Worm (Caenorhabditis elegans) whole organism, mixed stage, embryonic: ENCODE measurements around the gene C45G9.11.

Source experiments
- M03D4.4 ChIP-seq: sonication (generic microtip); optimal IDR thresholded peaks from 2 replicates; lab custom pipeline; 2017; ENCODE audit warnings: mild to moderate bottlenecking, missing genetic modification characterization, missing compliant biosample characterization
- bed-3 ChIP-seq: fragments of 200-800 bp; sonication (Bioruptor generic); optimal IDR thresholded peaks from 3 replicates; lab custom pipeline; 2018; ENCODE audit warnings: mild to moderate bottlenecking, missing genetic modification characterization, moderate library complexity, missing compliant biosample characterization
- blmp-1 ChIP-seq: fragments of 150-350 bp; optimal IDR thresholded peaks from 2 replicates; lab custom pipeline; 2014; ENCODE audit warnings: missing biosample characterization, missing genetic modification characterization
- ceh-39 ChIP-seq: fragments of 150-350 bp; optimal IDR thresholded peaks from 2 replicates; lab custom pipeline; 2014; ENCODE audit warnings: missing biosample characterization, missing genetic modification characterization
- ceh-43 ChIP-seq: fragments of 200-800 bp; sonication (Bioruptor generic); optimal IDR thresholded peaks from 2 replicates; lab custom pipeline; 2018; ENCODE audit warnings: mild to moderate bottlenecking, missing genetic modification characterization, moderate library complexity, missing compliant biosample characterization
- ceh-83 ChIP-seq: fragments of 200-800 bp; sonication (Bioruptor generic); optimal IDR thresholded peaks from 2 replicates; lab custom pipeline; 2018; ENCODE audit warnings: mild to moderate bottlenecking, missing genetic modification characterization, missing compliant biosample characterization
- ces-1 ChIP-seq: fragments of 150-350 bp; optimal IDR thresholded peaks from 2 replicates; lab custom pipeline; 2014; ENCODE audit warnings: missing biosample characterization, missing genetic modification reagents, missing genetic modification characterization
- cnd-1 ChIP-seq: fragments of 200-800 bp; sonication (Bioruptor generic); optimal IDR thresholded peaks from 2 replicates; lab custom pipeline; 2018; ENCODE audit warnings: mild to moderate bottlenecking, missing genetic modification characterization, missing compliant biosample characterization
- elt-1 ChIP-seq: sonication (generic microtip); optimal IDR thresholded peaks from 2 replicates; lab custom pipeline; 2017; ENCODE audit warnings: missing genetic modification characterization, mild to moderate bottlenecking, missing compliant biosample characterization, antibody characterized with exemption, moderate library complexity, borderline replicate concordance; ENCODE audit not compliant: insufficient read depth
- flh-1 ChIP-seq: fragments of 200-800 bp; sonication (Bioruptor generic); optimal IDR thresholded peaks from 2 replicates; lab custom pipeline; 2018; ENCODE audit warnings: mild to moderate bottlenecking, missing genetic modification characterization, moderate library complexity, missing compliant biosample characterization
- ham-2 ChIP-seq: fragments of 200-800 bp; sonication (Bioruptor generic); optimal IDR thresholded peaks from 2 replicates; lab custom pipeline; 2018; ENCODE audit warnings: mild to moderate bottlenecking, missing genetic modification characterization, missing compliant biosample characterization
- hlh-1 ChIP-seq: fragments of 150-350 bp; optimal IDR thresholded peaks from 2 replicates; lab custom pipeline; 2014; ENCODE audit warnings: missing biosample characterization, missing genetic modification reagents, missing genetic modification characterization
- lin-13 ChIP-seq: fragments of 150-350 bp; optimal IDR thresholded peaks from 2 replicates; lab custom pipeline; 2014; ENCODE audit warnings: missing biosample characterization, missing genetic modification characterization
- lin-32 ChIP-seq: fragments of 200-800 bp; sonication (Bioruptor generic); optimal IDR thresholded peaks from 2 replicates; lab custom pipeline; 2018; ENCODE audit warnings: mild to moderate bottlenecking, missing genetic modification characterization, missing compliant biosample characterization
- lsy-2 ChIP-seq: fragments of 150-350 bp; optimal IDR thresholded peaks from 2 replicates; lab custom pipeline; 2014; ENCODE audit warnings: missing biosample characterization, missing genetic modification characterization
- mab-5 ChIP-seq: fragments of 150-350 bp; optimal IDR thresholded peaks from 2 replicates; lab custom pipeline; 2014; ENCODE audit warnings: missing biosample characterization, missing genetic modification characterization
- mep-1 ChIP-seq: fragments of 150-350 bp; optimal IDR thresholded peaks from 2 replicates; lab custom pipeline; 2017; ENCODE audit warnings: missing biosample characterization, missing genetic modification reagents, missing genetic modification characterization, inconsistent platforms
- mls-2 ChIP-seq: sonication (generic microtip); optimal IDR thresholded peaks from 2 replicates; lab custom pipeline; 2016; ENCODE audit warnings: mild to moderate bottlenecking, missing genetic modification characterization, moderate library complexity, missing compliant biosample characterization
- nhr-12 ChIP-seq: fragments of 150-350 bp; optimal IDR thresholded peaks from 2 replicates; lab custom pipeline; 2014; ENCODE audit warnings: missing biosample characterization, missing genetic modification characterization
- nhr-2 ChIP-seq: fragments of 150-350 bp; optimal IDR thresholded peaks from 2 replicates; lab custom pipeline; 2014; ENCODE audit warnings: missing biosample characterization, missing genetic modification characterization
- nhr-237 ChIP-seq: fragments of 150-350 bp; optimal IDR thresholded peaks from 2 replicates; lab custom pipeline; 2014; ENCODE audit warnings: missing biosample characterization, missing genetic modification characterization
- nhr-28 ChIP-seq: fragments of 150-350 bp; optimal IDR thresholded peaks from 2 replicates; lab custom pipeline; 2014; ENCODE audit warnings: missing biosample characterization, missing genetic modification characterization
- nhr-76 ChIP-seq: sonication (generic microtip); optimal IDR thresholded peaks from 2 replicates; lab custom pipeline; 2017; ENCODE audit warnings: missing biosample characterization, missing genetic modification characterization
- pha-4 ChIP-seq: fragments of 150-350 bp; optimal IDR thresholded peaks from 2 replicates; lab custom pipeline; 2018; ENCODE audit warnings: missing biosample characterization, missing genetic modification reagents, missing genetic modification characterization
- sem-2 ChIP-seq: fragments of 200-800 bp; sonication (Bioruptor generic); optimal IDR thresholded peaks from 2 replicates; lab custom pipeline; 2018; ENCODE audit warnings: mild to moderate bottlenecking, missing genetic modification characterization, missing compliant biosample characterization
- snpc-4 ChIP-seq: fragments of 150-350 bp; optimal IDR thresholded peaks from 2 replicates; lab custom pipeline; 2014; ENCODE audit warnings: missing biosample characterization, missing genetic modification characterization
- sptf-1 ChIP-seq: sonication (generic microtip); optimal IDR thresholded peaks from 2 replicates; lab custom pipeline; 2017; ENCODE audit warnings: mild to moderate bottlenecking, missing genetic modification characterization, moderate library complexity, missing compliant biosample characterization
- tbx-8 ChIP-seq: fragments of 200-800 bp; sonication (Bioruptor generic); optimal IDR thresholded peaks from 2 replicates; lab custom pipeline; 2018; ENCODE audit warnings: mild to moderate bottlenecking, missing genetic modification characterization, moderate library complexity, missing compliant biosample characterization
- unc-39 ChIP-seq: fragments of 150-350 bp; optimal IDR thresholded peaks from 2 replicates; lab custom pipeline; 2014; ENCODE audit warnings: missing biosample characterization, missing genetic modification characterization
- unc-62 ChIP-seq: fragments of 150-350 bp; optimal IDR thresholded peaks from 2 replicates; lab custom pipeline; 2014; ENCODE audit warnings: missing biosample characterization, missing genetic modification reagents, missing genetic modification characterization
- zip-8 ChIP-seq: fragments of 150-350 bp; optimal IDR thresholded peaks from 2 replicates; lab custom pipeline; 2014; ENCODE audit warnings: missing biosample characterization, missing genetic modification characterization
- ztf-11 ChIP-seq: fragments of 150-350 bp; optimal IDR thresholded peaks from 2 replicates; lab custom pipeline; 2014; ENCODE audit warnings: missing biosample characterization, missing genetic modification characterization

Gene C45G9.11

ce11 chrIII:5099500-5099899 is 31.0 kb upstream of the C45G9.11 start:
- TF ChIP-seq nhr-76 (no peak), sem-2 (GFP tag; lab: Kevin White, UChicago) (no peak), nhr-237 (no peak), ceh-39 (tag; lab: Kevin White, UChicago) (no peak), bed-3 (no peak), mls-2 (tag; lab: Kevin White, UChicago) (no peak), snpc-4 (no peak), tbx-8 (no peak), mep-1 (no peak), hlh-1 (tag; lab: Kevin White, UChicago) (no peak), ces-1 (GFP tag; lab: Kevin White, UChicago) (no peak), ham-2 (GFP tag; lab: Kevin White, UChicago) (no peak), cnd-1 (tag; lab: Kevin White, UChicago) (no peak), ceh-83 (GFP tag; lab: Kevin White, UChicago) (no peak)

DNA sequence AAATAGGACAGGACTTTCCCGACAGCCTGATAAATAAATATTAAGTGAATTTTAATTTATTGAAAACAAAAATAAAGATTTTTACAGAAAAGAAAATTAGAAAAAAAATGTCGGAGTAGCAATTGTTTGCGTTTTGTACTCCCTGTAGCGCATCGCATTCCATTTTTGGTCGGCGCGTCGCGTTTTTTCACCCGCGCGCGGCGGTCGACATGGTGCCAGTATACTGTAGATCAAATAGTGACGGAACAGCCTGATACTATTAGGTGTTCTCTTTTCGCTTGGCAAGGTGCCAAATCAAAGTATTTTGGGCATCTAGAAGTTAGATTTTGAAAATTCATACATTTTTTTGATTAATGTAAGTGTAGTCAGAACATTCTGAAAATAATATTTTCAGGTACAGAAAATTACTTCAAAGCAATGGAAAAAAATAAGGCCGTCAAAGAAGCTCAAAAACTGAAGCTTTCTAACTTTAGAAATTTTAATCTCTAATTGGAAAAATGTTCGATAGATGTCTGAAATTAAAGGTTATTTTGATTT is 30.3 kb upstream of the C45G9.11 start:
- TF ChIP-seq lin-32: no peak
- no peak for TF ChIP-seq ces-1 (GFP tag; lab: Kevin White, UChicago)
- TF ChIP-seq bed-3: no peak
- TF ChIP-seq unc-39 (tag; lab: Kevin White, UChicago): no peak
- no peak for TF ChIP-seq M03D4.4 (tag; lab: Kevin White, UChicago)
- no peak for TF ChIP-seq unc-62 (GFP tag; lab: Kevin White, UChicago)
- TF ChIP-seq ztf-11: no peak
- no peak for TF ChIP-seq ceh-83 (GFP tag; lab: Kevin White, UChicago)
- TF ChIP-seq nhr-2 (tag; lab: Kevin White, UChicago): no peak
- TF ChIP-seq nhr-28: no peak
- no peak for TF ChIP-seq nhr-12 (tag; lab: Kevin White, UChicago)
- no peak for TF ChIP-seq flh-1
- no peak for TF ChIP-seq elt-1 (tag; lab: Kevin White, UChicago)
- TF ChIP-seq ham-2 (GFP tag; lab: Kevin White, UChicago): no peak

DNA sequence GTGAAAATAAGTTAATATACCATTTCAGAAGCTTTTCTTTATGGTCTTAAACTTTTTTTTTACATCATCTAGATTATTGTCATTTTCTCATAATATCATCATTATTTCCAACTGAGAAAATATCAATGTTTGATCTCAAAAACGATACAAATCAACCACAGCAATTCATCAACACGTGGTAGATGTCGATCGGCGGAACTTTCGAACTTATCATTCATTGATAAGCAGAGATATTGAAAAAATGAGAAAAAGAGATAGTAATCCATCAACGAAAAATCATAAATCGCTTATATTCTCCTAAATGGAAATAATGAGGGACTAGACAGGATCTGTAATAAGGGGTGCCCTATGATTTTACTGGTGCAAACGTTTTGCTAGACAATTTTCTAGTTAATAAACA is 28.2 kb upstream of the C45G9.11 start:
- TF ChIP-seq mab-5 (no peak), unc-62 (GFP tag; lab: Kevin White, UChicago) (no peak), lin-13 (tag; lab: Kevin White, UChicago) (no peak), lsy-2 (no peak), mls-2 (tag; lab: Kevin White, UChicago) (no peak), ceh-83 (GFP tag; lab: Kevin White, UChicago) (no peak), nhr-237 (no peak), sptf-1 (tag; lab: Kevin White, UChicago) (no peak), pha-4 (no peak), ztf-11 (no peak), nhr-12 (tag; lab: Kevin White, UChicago) (no peak), bed-3 (no peak)

- no peak for TF ChIP-seq zip-8
- TF ChIP-seq lin-13 (tag; lab: Kevin White, UChicago): no peak
Measured at ce11 chrIII:5094506-5094905, 26.0 kb upstream of the C45G9.11 start, which contains the start of gene F54D8.10. F54D8.10 (plus strand) TSS chrIII:5094806.

ce11 chrIII:5092345-5092744 is 23.8 kb upstream of the C45G9.11 start:
- TF ChIP-seq ceh-83 (GFP tag; lab: Kevin White, UChicago): no peak
- no peak for TF ChIP-seq unc-62 (GFP tag; lab: Kevin White, UChicago)
- no peak for TF ChIP-seq unc-39 (tag; lab: Kevin White, UChicago)
- TF ChIP-seq nhr-12 (tag; lab: Kevin White, UChicago): no peak
- TF ChIP-seq ham-2 (GFP tag; lab: Kevin White, UChicago): no peak
- no peak for TF ChIP-seq sem-2 (GFP tag; lab: Kevin White, UChicago)
- TF ChIP-seq snpc-4: no peak
- no peak for TF ChIP-seq sptf-1 (tag; lab: Kevin White, UChicago)
- TF ChIP-seq cnd-1 (tag; lab: Kevin White, UChicago): no peak
- TF ChIP-seq ceh-43 (GFP tag; lab: Kevin White, UChicago): no peak
- no peak for TF ChIP-seq bed-3
- TF ChIP-seq blmp-1: no peak
- no peak for TF ChIP-seq hlh-1 (tag; lab: Kevin White, UChicago)
- no peak for TF ChIP-seq ceh-39 (tag; lab: Kevin White, UChicago)
- TF ChIP-seq nhr-237: no peak
- TF ChIP-seq tbx-8: no peak
- no peak for TF ChIP-seq lsy-2
